Worm (Caenorhabditis elegans) whole organism, L4 larva: ENCODE data around the gene tbb-2.

Experiments
- F37D6.2 ChIP-seq: sonication (generic microtip); optimal IDR thresholded peaks from 2 replicates; lab custom pipeline; 2016; ENCODE audit warnings: mild to moderate bottlenecking, missing genetic modification characterization, missing compliant biosample characterization
- ceh-32 ChIP-seq: sonication (generic microtip); optimal IDR thresholded peaks from 2 replicates; lab custom pipeline; 2016; ENCODE audit warnings: mild to moderate bottlenecking, missing genetic modification characterization, missing compliant biosample characterization; ENCODE audit not compliant: poor library complexity
- dmd-8 ChIP-seq: fragments of 200-800 bp; sonication (Bioruptor generic); IDR thresholded peaks from 2 replicates; pipeline ENCODE4 v1.3.6; 2022; ENCODE audit warnings: missing genetic modification characterization, missing compliant biosample characterization
- lin-39 ChIP-seq: fragments of 150-350 bp; optimal IDR thresholded peaks from 2 replicates; lab custom pipeline; 2014; ENCODE audit warnings: missing biosample characterization, missing genetic modification reagents, missing genetic modification characterization
- mdl-1 ChIP-seq, 2 experiments: fragments of 150-350 bp in 1 of 2; sonication (generic microtip) in 1 of 2; optimal IDR thresholded peaks; 2 replicates each; lab custom pipeline; 2014 to 2017; ENCODE audit warnings: missing biosample characterization in 2 of 2, missing genetic modification characterization in 2 of 2
- nhr-76 ChIP-seq: fragments of 150-350 bp; optimal IDR thresholded peaks from 2 replicates; lab custom pipeline; 2014; ENCODE audit warnings: missing biosample characterization, missing genetic modification characterization
- saeg-2 ChIP-seq: fragments of 200-800 bp; sonication (Bioruptor generic); IDR thresholded peaks from 2 replicates; pipeline ENCODE4 v1.3.6; 2022; ENCODE audit warnings: missing genetic modification reagents, missing genetic modification characterization, missing compliant biosample characterization
- snpc-1.2 ChIP-seq: fragments of 200-800 bp; sonication (Bioruptor generic); IDR thresholded peaks from 2 replicates; pipeline ENCODE4 v1.3.6; 2022; ENCODE audit warnings: missing genetic modification reagents, missing genetic modification characterization, missing compliant biosample characterization
- snpc-4 ChIP-seq: fragments of 150-350 bp; optimal IDR thresholded peaks from 2 replicates; lab custom pipeline; 2014; ENCODE audit warnings: missing biosample characterization, missing genetic modification characterization

DNA sequence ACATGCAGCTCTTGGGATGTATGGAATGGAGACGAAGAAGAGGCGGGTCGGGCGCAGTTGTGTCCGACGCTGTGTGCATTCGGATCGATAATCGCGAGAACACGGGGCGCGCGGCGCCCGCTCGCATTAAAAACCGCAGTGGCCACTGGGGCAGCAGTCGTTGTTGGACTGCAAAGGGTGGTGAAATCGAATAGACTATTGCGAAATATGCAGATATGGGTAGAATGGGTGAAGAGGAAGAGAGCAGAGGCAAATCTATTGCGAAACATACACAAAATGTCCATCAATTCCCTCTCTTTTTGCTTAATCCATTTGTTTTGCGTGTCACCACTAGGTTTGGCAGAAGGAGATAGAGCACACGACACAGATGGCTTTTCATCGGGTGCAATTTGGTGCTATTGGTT lies 670 bp upstream of the tbb-2 start:
- TF ChIP-seq F37D6.2 (tag; lab: Kevin White, UChicago) (peak; percentile 74), ceh-32 (no peak), mdl-1 (tag; optimal IDR thresholded peaks at IDR 0.05; lab: Kevin White, UChicago) (peak in 1 of 2 experiments; percentile 61), nhr-76 (tag; lab: Kevin White, UChicago) (no peak), snpc-1.2 (no peak), saeg-2 (GFP tag; lab: Robert Waterston, UW) (0 out of 2 replicates have a peak, but pooled peaks have one; percentile 10), dmd-8 (GFP tag; lab: Robert Waterston, UW) (no peak; the same call in 1 of the 2 replicates), snpc-4 (tag; lab: Kevin White, UChicago) (no peak), lin-39 (tag; lab: Kevin White, UChicago) (no peak)
